Fruit fly (Drosophila melanogaster) whole organism, embryonic: Measurements from ENCODE around the gene CG6443.
A peak's percentile ranks its signal among the peaks of the same experiment; 100 is the strongest.

Source experiments
- Aef1 ChIP-seq: fragments of 200-800 bp; sonication (Bioruptor generic); IDR thresholded peaks from 3 replicates; pipeline ENCODE4 v1.3.6; 2022; ENCODE audit warnings: missing biosample characterization, missing genetic modification characterization
- Asciz ChIP-seq: fragments of 200-800 bp; sonication (Bioruptor generic); optimal IDR thresholded peaks from 2 replicates; lab custom pipeline; 2017; ENCODE audit warnings: missing biosample characterization, mild to moderate bottlenecking, missing genetic modification characterization, missing genetic modification reagents
- CG12104 ChIP-seq: fragments of 200-800 bp; sonication (Bioruptor generic); optimal IDR thresholded peaks from 3 replicates; lab custom pipeline; 2016; ENCODE audit warnings: missing biosample characterization, missing genetic modification characterization
- CG15479 ChIP-seq: fragments of 200-800 bp; sonication (Bioruptor generic); optimal IDR thresholded peaks from 3 replicates; lab custom pipeline; 2019; ENCODE audit warnings: missing biosample characterization, mild to moderate bottlenecking, missing genetic modification characterization, moderate library complexity
- CG16813 ChIP-seq: fragments of 200-800 bp; sonication (Bioruptor generic); IDR thresholded peaks from 3 replicates; pipeline ENCODE4 v1.3.6; 2022; ENCODE audit warnings: missing biosample characterization, missing genetic modification characterization; ENCODE audit not compliant: partially characterized antibody
- CG16815 ChIP-seq: fragments of 200-800 bp; sonication (Bioruptor generic); optimal IDR thresholded peaks from 3 replicates; lab custom pipeline; 2017; ENCODE audit warnings: missing biosample characterization, mild to moderate bottlenecking, missing genetic modification characterization
- CG17186 ChIP-seq: fragments of 200-800 bp; sonication (Bioruptor generic); optimal IDR thresholded peaks from 3 replicates; lab custom pipeline; 2017; ENCODE audit warnings: missing biosample characterization, missing genetic modification reagents, missing genetic modification characterization
- CG17568 ChIP-seq: fragments of 200-800 bp; sonication (Bioruptor generic); optimal IDR thresholded peaks from 2 replicates; lab custom pipeline; 2018; ENCODE audit warnings: missing biosample characterization, mild to moderate bottlenecking, missing genetic modification characterization, moderate library complexity
- CG18011 ChIP-seq: fragments of 200-800 bp; sonication (Bioruptor generic); optimal IDR thresholded peaks from 2 replicates; lab custom pipeline; 2017; ENCODE audit warnings: missing biosample characterization, missing genetic modification characterization, mild to moderate bottlenecking, moderate library complexity, missing genotype
- CG18619 ChIP-seq: fragments of 200-800 bp; sonication (Bioruptor generic); optimal IDR thresholded peaks from 3 replicates; lab custom pipeline; 2017; ENCODE audit warnings: missing biosample characterization, mild to moderate bottlenecking, missing genetic modification characterization
- CG31388 ChIP-seq: fragments of 200-800 bp; sonication (Bioruptor generic); optimal IDR thresholded peaks from 2 replicates; lab custom pipeline; 2016; ENCODE audit warnings: missing biosample characterization, missing genetic modification characterization
- CG43689 ChIP-seq: fragments of 200-800 bp; sonication (Bioruptor generic); IDR thresholded peaks from 2 replicates; pipeline ENCODE4 v1.3.6; 2022; ENCODE audit warnings: missing biosample characterization, missing genetic modification characterization
- CG6254 ChIP-seq: fragments of 200-800 bp; sonication (Bioruptor generic); optimal IDR thresholded peaks from 3 replicates; lab custom pipeline; 2017; ENCODE audit warnings: mild to moderate bottlenecking, missing biosample characterization, missing genetic modification reagents, missing genetic modification characterization
- CG7556 ChIP-seq: fragments of 200-800 bp; sonication (Bioruptor generic); optimal IDR thresholded peaks from 2 replicates; lab custom pipeline; 2017; ENCODE audit warnings: missing biosample characterization, mild to moderate bottlenecking, missing genetic modification characterization
- CG7987 ChIP-seq: fragments of 200-800 bp; sonication (Bioruptor generic); optimal IDR thresholded peaks from 2 replicates; lab custom pipeline; 2018; ENCODE audit warnings: missing biosample characterization, mild to moderate bottlenecking, missing genetic modification characterization, moderate library complexity
- CG8478 ChIP-seq: fragments of >200 bp; optimal IDR thresholded peaks from 2 replicates; lab custom pipeline; 2018
- Dref ChIP-seq: fragments of 200-800 bp; sonication (Bioruptor generic); IDR thresholded peaks from 2 replicates; pipeline ENCODE4 v1.3.6; 2022; ENCODE audit warnings: missing biosample characterization, missing genetic modification characterization
- Ets65A ChIP-seq: fragments of 200-800 bp; sonication (Bioruptor generic); peaks from one replicate; lab custom pipeline; 2016; ENCODE audit warnings: missing biosample characterization, missing genetic modification characterization
- HHEX ChIP-seq: fragments of 200-800 bp; sonication (Bioruptor generic); optimal IDR thresholded peaks from 3 replicates; lab custom pipeline; 2017; ENCODE audit warnings: missing biosample characterization, mild to moderate bottlenecking, missing genetic modification characterization, missing genetic modification reagents
- Hr3 ChIP-seq: fragments of 200-800 bp; sonication (Bioruptor generic); optimal IDR thresholded peaks from 3 replicates; lab custom pipeline; 2016; ENCODE audit warnings: missing biosample characterization, missing genetic modification characterization
- Max ChIP-seq: fragments of 200-800 bp; sonication (Bioruptor generic); optimal IDR thresholded peaks from 2 replicates; lab custom pipeline; 2016; ENCODE audit warnings: missing biosample characterization, mild to moderate bottlenecking, missing genetic modification characterization
- Mes4 ChIP-seq: fragments of 200-800 bp; sonication (Bioruptor generic); optimal IDR thresholded peaks from 2 replicates; lab custom pipeline; 2016; ENCODE audit warnings: missing biosample characterization, missing genetic modification characterization
- NC2α ChIP-seq: fragments of 200-800 bp; sonication (Bioruptor generic); optimal IDR thresholded peaks from 2 replicates; lab custom pipeline; 2016; ENCODE audit warnings: missing biosample characterization, missing genetic modification characterization
- Nf-YB ChIP-seq: fragments of 200-800 bp; sonication (Bioruptor generic); optimal IDR thresholded peaks from 3 replicates; lab custom pipeline; 2019; ENCODE audit warnings: missing biosample characterization, mild to moderate bottlenecking, missing genetic modification characterization, moderate library complexity
- NfI ChIP-seq: fragments of 200-800 bp; sonication (Bioruptor generic); optimal IDR thresholded peaks from 3 replicates; lab custom pipeline; 2018; ENCODE audit warnings: missing biosample characterization, mild to moderate bottlenecking, missing genetic modification characterization, moderate library complexity
- Six4 ChIP-seq: fragments of 200-800 bp; sonication (Bioruptor generic); optimal IDR thresholded peaks from 2 replicates; lab custom pipeline; 2016; ENCODE audit warnings: missing biosample characterization, missing genetic modification characterization
- TFAM ChIP-seq: fragments of 200-800 bp; sonication (Bioruptor generic); optimal IDR thresholded peaks from 2 replicates; lab custom pipeline; 2017; ENCODE audit warnings: missing biosample characterization, missing genetic modification characterization, inconsistent platforms
- ac ChIP-seq: fragments of 200-800 bp; sonication (Bioruptor generic); optimal IDR thresholded peaks from 3 replicates; lab custom pipeline; 2017; ENCODE audit warnings: missing biosample characterization, mild to moderate bottlenecking, missing genetic modification characterization
- al ChIP-seq: fragments of 200-800 bp; sonication (Bioruptor generic); IDR thresholded peaks from 2 replicates; pipeline ENCODE4 v1.3.6; 2022; ENCODE audit warnings: missing biosample characterization, missing genetic modification characterization
- aop ChIP-seq: fragments of 200-800 bp; sonication (Bioruptor generic); IDR thresholded peaks from 2 replicates; pipeline ENCODE4 v1.3.6; 2022; ENCODE audit warnings: missing biosample characterization, missing genetic modification characterization
- br ChIP-seq: fragments of >200 bp; optimal IDR thresholded peaks from 2 replicates; lab custom pipeline; 2017
- caup ChIP-seq: fragments of 200-800 bp; sonication (Bioruptor generic); optimal IDR thresholded peaks from 3 replicates; lab custom pipeline; 2017; ENCODE audit warnings: missing biosample characterization, mild to moderate bottlenecking, missing genetic modification characterization, moderate library complexity; ENCODE audit not compliant: severe bottlenecking
- chn ChIP-seq: fragments of 200-800 bp; sonication (Bioruptor generic); optimal IDR thresholded peaks from 2 replicates; lab custom pipeline; 2016; ENCODE audit warnings: missing biosample characterization, missing genetic modification characterization
- da ChIP-seq: fragments of 200-800 bp; sonication (Bioruptor generic); optimal IDR thresholded peaks from 2 replicates; lab custom pipeline; 2016; ENCODE audit warnings: missing biosample characterization, missing genetic modification characterization
- dysf ChIP-seq: fragments of 200-800 bp; sonication (Bioruptor generic); IDR thresholded peaks from 3 replicates; pipeline ENCODE4 v1.3.6; 2022; ENCODE audit warnings: missing biosample characterization, missing genetic modification characterization
- exex ChIP-seq: fragments of 200-800 bp; sonication (Bioruptor generic); optimal IDR thresholded peaks from 4 replicates; lab custom pipeline; 2018; ENCODE audit warnings: missing biosample characterization, mild to moderate bottlenecking, missing genetic modification characterization, moderate library complexity
- gcm2 ChIP-seq: fragments of 200-800 bp; sonication (Bioruptor generic); optimal IDR thresholded peaks from 2 replicates; lab custom pipeline; 2016; ENCODE audit warnings: missing biosample characterization, missing genetic modification characterization
- gro ChIP-seq: fragments of 200-800 bp; sonication (Bioruptor generic); optimal IDR thresholded peaks from 2 replicates; lab custom pipeline; 2016; ENCODE audit warnings: missing biosample characterization, missing genetic modification characterization
- gsb-n ChIP-seq: fragments of 200-800 bp; sonication (Bioruptor generic); optimal IDR thresholded peaks from 3 replicates; lab custom pipeline; 2018; ENCODE audit warnings: missing biosample characterization, mild to moderate bottlenecking, missing genetic modification characterization
- h ChIP-seq: fragments of >200 bp; optimal IDR thresholded peaks from 2 replicates; lab custom pipeline; 2017
- oc ChIP-seq: fragments of 200-800 bp; sonication (Bioruptor generic); optimal IDR thresholded peaks from 2 replicates; lab custom pipeline; 2018; ENCODE audit warnings: missing biosample characterization, mild to moderate bottlenecking, missing genetic modification characterization, moderate library complexity
- pfk ChIP-seq: fragments of 200-800 bp; sonication (Bioruptor generic); optimal IDR thresholded peaks from 2 replicates; lab custom pipeline; 2018; ENCODE audit warnings: missing biosample characterization, mild to moderate bottlenecking, missing genetic modification characterization, moderate library complexity
- run ChIP-seq: fragments of 200-800 bp; sonication (Bioruptor generic); optimal IDR thresholded peaks from 3 replicates; lab custom pipeline; 2018; ENCODE audit warnings: missing biosample characterization, mild to moderate bottlenecking, missing genetic modification characterization
- scrt ChIP-seq: fragments of 200-800 bp; sonication (Bioruptor generic); optimal IDR thresholded peaks from 2 replicates; lab custom pipeline; 2018; ENCODE audit warnings: missing biosample characterization, mild to moderate bottlenecking, missing genetic modification characterization, moderate library complexity
- sim ChIP-seq: fragments of 200-800 bp; sonication (Bioruptor generic); IDR thresholded peaks from 2 replicates; pipeline ENCODE4 v1.3.6; 2022; ENCODE audit warnings: missing biosample characterization, missing genetic modification characterization
- tna ChIP-seq: fragments of 200-800 bp; sonication (Bioruptor generic); IDR thresholded peaks from 2 replicates; pipeline ENCODE4 v1.3.6; 2022; ENCODE audit warnings: missing biosample characterization, missing genetic modification characterization; ENCODE audit not compliant: partially characterized antibody
- yki ChIP-seq: fragments of >200 bp; optimal IDR thresholded peaks from 3 replicates; lab custom pipeline; 2018
- zen2 ChIP-seq: fragments of 200-800 bp; sonication (Bioruptor generic); IDR thresholded peaks from 3 replicates; pipeline ENCODE4 v1.3.6; 2022; ENCODE audit warnings: missing biosample characterization, missing genetic modification characterization; ENCODE audit not compliant: partially characterized antibody
- zfh1 ChIP-seq: fragments of 200-800 bp; sonication (Bioruptor generic); IDR thresholded peaks from 3 replicates; pipeline ENCODE4 v1.3.6; 2022; ENCODE audit warnings: missing biosample characterization, missing genetic modification characterization
- zfh2 ChIP-seq: fragments of 200-800 bp; sonication (Bioruptor generic); optimal IDR thresholded peaks from 2 replicates; lab custom pipeline; 2016; ENCODE audit warnings: missing biosample characterization, missing genetic modification characterization

Gene CG6443

dm6 chr2L:10751879-10752620 lies 23.3 kb downstream of the CG6443 start:
- TF ChIP-seq zen2 (GFP tag; lab: Robert Waterston, UW), result no peak
- TF ChIP-seq zfh1 (GFP tag; lab: Robert Waterston, UW), result peak; percentile 95
- TF ChIP-seq aop (GFP tag; lab: Robert Waterston, UW), result 0 out of 2 replicates have a peak, but pooled peaks have one; percentile 40
- TF ChIP-seq scrt, result peak; percentile 48
- peak; percentile 23 for TF ChIP-seq run (tag; lab: Kevin White, UChicago)
- peak; percentile 86 for TF ChIP-seq CG7556 (GFP tag; lab: Kevin White, UChicago)
- peak; percentile 37 for TF ChIP-seq CG31388
- TF ChIP-seq CG7987, result peak; percentile 93
- TF ChIP-seq zfh2 (GFP tag; lab: Kevin White, UChicago), result no peak
- TF ChIP-seq gcm2, result peak; percentile 67
- TF ChIP-seq Six4 (GFP tag; lab: Kevin White, UChicago), result peak; percentile 85
- peak; percentile 55 for TF ChIP-seq NfI
- TF ChIP-seq exex (tag; lab: Kevin White, UChicago), result peak; percentile 60
- peak; percentile 97 for TF ChIP-seq gsb-n (tag; lab: Kevin White, UChicago)
- peak; percentile 35 for TF ChIP-seq CG18011
- no peak for TF ChIP-seq gro (GFP tag; lab: Kevin White, UChicago)
- peak; percentile 94 for TF ChIP-seq da (GFP tag; lab: Kevin White, UChicago)
- TF ChIP-seq tna (GFP tag; lab: Robert Waterston, UW), result no peak
- TF ChIP-seq CG8478, result no peak
- peak; percentile 69 for TF ChIP-seq Nf-YB (GFP tag; lab: Kevin White, UChicago)
- TF ChIP-seq NC2α, result peak; percentile 96
- peak; percentile 85 for TF ChIP-seq oc (tag; lab: Kevin White, UChicago)
- peak; percentile 82 for TF ChIP-seq sim
- peak; percentile 81 for TF ChIP-seq Max (GFP tag; lab: Kevin White, UChicago)
- peak; percentile 88 for TF ChIP-seq CG18619 (GFP tag; lab: Kevin White, UChicago)
- peak; percentile 90 for TF ChIP-seq CG17186 (GFP tag; lab: Kevin White, UChicago)
- peak; percentile 93 for TF ChIP-seq HHEX (GFP tag; lab: Kevin White, UChicago)
- TF ChIP-seq CG16815, result peak; percentile 74
- peak; percentile 62; the same call in 2 of the 3 replicates for TF ChIP-seq dysf (GFP tag; lab: Robert Waterston, UW)
- TF ChIP-seq TFAM (GFP tag; lab: Kevin White, UChicago), result peak; percentile 80
- no peak for TF ChIP-seq chn (GFP tag; lab: Kevin White, UChicago)
- TF ChIP-seq CG16813, result no peak
- TF ChIP-seq pfk (GFP tag; lab: Kevin White, UChicago), result peak; percentile 65
- TF ChIP-seq Asciz (GFP tag; lab: Kevin White, UChicago), result peak; percentile 93
- no peak for TF ChIP-seq yki
- TF ChIP-seq h (lab: Kevin White, UChicago), result no peak
- TF ChIP-seq caup (GFP tag; lab: Kevin White, UChicago), result peak; percentile 90
- no peak for TF ChIP-seq br (lab: Kevin White, UChicago)
- TF ChIP-seq Ets65A (GFP tag; lab: Kevin White, UChicago), result peak; percentile 91
- TF ChIP-seq Hr3 (GFP tag; lab: Kevin White, UChicago), result peak; percentile 65
- TF ChIP-seq CG12104 (GFP tag; lab: Kevin White, UChicago), result peak; percentile 92
- peak; percentile 95 for TF ChIP-seq Mes4
- TF ChIP-seq al (GFP tag; lab: Robert Waterston, UW), result no peak
- TF ChIP-seq CG43689 (GFP tag; lab: Robert Waterston, UW), result 0 out of 2 replicates have a peak, but pooled peaks have one; percentile 36
- peak; percentile 37 for TF ChIP-seq CG15479 (GFP tag; lab: Kevin White, UChicago)
- TF ChIP-seq Dref (GFP tag; lab: Robert Waterston, UW), result no peak
- peak; percentile 89 for TF ChIP-seq CG6254
- peak; percentile 95 for TF ChIP-seq ac (GFP tag; lab: Kevin White, UChicago)
- TF ChIP-seq CG17568, result peak; percentile 87
- TF ChIP-seq Aef1 (GFP tag; lab: Robert Waterston, UW), result no peak
